Worm (Caenorhabditis elegans) whole organism, late embryonic: Measurements from ENCODE around the gene T26H5.14.

Source experiments
- C08G9.2 ChIP-seq: sonication (generic microtip); optimal IDR thresholded peaks from 2 replicates; lab custom pipeline; 2016; ENCODE audit warnings: mild to moderate bottlenecking, missing genetic modification characterization, moderate library complexity, missing compliant biosample characterization
- F13H6.1 ChIP-seq: sonication (generic microtip); optimal IDR thresholded peaks from 2 replicates; lab custom pipeline; 2016; ENCODE audit warnings: missing genetic modification characterization, missing compliant biosample characterization
- K02D7.2 ChIP-seq: sonication (generic microtip); optimal IDR thresholded peaks from 2 replicates; lab custom pipeline; 2017; ENCODE audit warnings: mild to moderate bottlenecking, missing genetic modification characterization, missing compliant biosample characterization
- T23F11.4 ChIP-seq: fragments of 200-800 bp; sonication (Bioruptor generic); optimal IDR thresholded peaks from 2 replicates; lab custom pipeline; 2018; ENCODE audit warnings: mild to moderate bottlenecking, missing genetic modification characterization, missing compliant biosample characterization
- Y22D7AL.16 ChIP-seq: sonication (generic microtip); optimal IDR thresholded peaks from 2 replicates; lab custom pipeline; 2016; ENCODE audit warnings: missing genetic modification characterization, missing compliant biosample characterization
- ahr-1 ChIP-seq: sonication (generic microtip); optimal IDR thresholded peaks from 2 replicates; lab custom pipeline; 2016; ENCODE audit warnings: missing genetic modification characterization, missing compliant biosample characterization
- ceh-14 ChIP-seq: sonication (generic microtip); optimal IDR thresholded peaks from 2 replicates; lab custom pipeline; 2016; ENCODE audit warnings: missing genotype, missing genetic modification characterization, missing compliant biosample characterization
- ceh-18 ChIP-seq: sonication (generic microtip); optimal IDR thresholded peaks from 2 replicates; lab custom pipeline; 2016; ENCODE audit warnings: missing genetic modification characterization, missing compliant biosample characterization
- ceh-19 ChIP-seq: fragments of 200-800 bp; sonication (Bioruptor generic); optimal IDR thresholded peaks from 2 replicates; lab custom pipeline; 2018; ENCODE audit warnings: mild to moderate bottlenecking, missing genetic modification characterization, missing compliant biosample characterization
- ceh-2 ChIP-seq: sonication (generic microtip); optimal IDR thresholded peaks from 2 replicates; lab custom pipeline; 2016; ENCODE audit warnings: missing genotype, missing genetic modification characterization, missing compliant biosample characterization
- ceh-24 ChIP-seq: sonication (generic microtip); optimal IDR thresholded peaks from 2 replicates; lab custom pipeline; 2016; ENCODE audit warnings: mild to moderate bottlenecking, missing genetic modification characterization, missing compliant biosample characterization
- ceh-30 ChIP-seq: fragments of 150-350 bp; optimal IDR thresholded peaks from 2 replicates; lab custom pipeline; 2014; ENCODE audit warnings: missing biosample characterization, missing genetic modification characterization
- ceh-34 ChIP-seq: sonication (generic microtip); optimal IDR thresholded peaks from 2 replicates; lab custom pipeline; 2016; ENCODE audit warnings: mild to moderate bottlenecking, missing genetic modification characterization, missing compliant biosample characterization
- ceh-48 ChIP-seq: sonication (generic microtip); optimal IDR thresholded peaks from 2 replicates; lab custom pipeline; 2016; ENCODE audit warnings: missing genetic modification characterization, inconsistent platforms, missing compliant biosample characterization
- ceh-6 ChIP-seq: fragments of 200-800 bp; sonication (Bioruptor generic); optimal IDR thresholded peaks from 2 replicates; lab custom pipeline; 2018; ENCODE audit warnings: mild to moderate bottlenecking, missing genetic modification characterization, missing compliant biosample characterization
- che-1 ChIP-seq: sonication (generic microtip); optimal IDR thresholded peaks from 2 replicates; lab custom pipeline; 2016; ENCODE audit warnings: mild to moderate bottlenecking, missing genetic modification characterization, missing compliant biosample characterization
- dmd-4 ChIP-seq: sonication (generic microtip); optimal IDR thresholded peaks from 2 replicates; lab custom pipeline; 2016; ENCODE audit warnings: borderline replicate concordance, missing genetic modification characterization, missing compliant biosample characterization
- elt-2 ChIP-seq: sonication (generic microtip); optimal IDR thresholded peaks from 2 replicates; lab custom pipeline; 2016; ENCODE audit warnings: missing genetic modification reagents, missing genetic modification characterization, missing compliant biosample characterization
- fkh-6 ChIP-seq: sonication (generic microtip); optimal IDR thresholded peaks from 2 replicates; lab custom pipeline; 2016; ENCODE audit warnings: missing genetic modification characterization, missing compliant biosample characterization
- hlh-13 ChIP-seq: fragments of 200-800 bp; sonication (Bioruptor generic); optimal IDR thresholded peaks from 2 replicates; lab custom pipeline; 2018; ENCODE audit warnings: mild to moderate bottlenecking, missing genetic modification characterization, missing compliant biosample characterization
- hlh-8 ChIP-seq: sonication (generic microtip); optimal IDR thresholded peaks from 2 replicates; lab custom pipeline; 2016; ENCODE audit warnings: missing genotype, missing genetic modification characterization, missing compliant biosample characterization
- lim-6 ChIP-seq: sonication (generic microtip); optimal IDR thresholded peaks from 2 replicates; lab custom pipeline; 2016; ENCODE audit warnings: missing genetic modification characterization, missing compliant biosample characterization
- lin-11 ChIP-seq: fragments of 200-800 bp; sonication (Bioruptor generic); optimal IDR thresholded peaks from 2 replicates; lab custom pipeline; 2018; ENCODE audit warnings: mild to moderate bottlenecking, missing genetic modification characterization, missing compliant biosample characterization
- mec-3 ChIP-seq: sonication (generic microtip); optimal IDR thresholded peaks from 2 replicates; lab custom pipeline; 2016; ENCODE audit warnings: borderline replicate concordance, missing genetic modification characterization, missing compliant biosample characterization
- nhr-232 ChIP-seq: sonication (generic microtip); optimal IDR thresholded peaks from 2 replicates; lab custom pipeline; 2016; ENCODE audit warnings: missing genetic modification characterization, missing compliant biosample characterization
- odd-2 ChIP-seq: sonication (generic microtip); optimal IDR thresholded peaks from 2 replicates; lab custom pipeline; 2017; ENCODE audit warnings: antibody characterized with exemption, mild to moderate bottlenecking, missing genetic modification characterization, missing compliant biosample characterization
- pat-9 ChIP-seq: fragments of 200-800 bp; sonication (Bioruptor generic); optimal IDR thresholded peaks from 2 replicates; lab custom pipeline; 2018; ENCODE audit warnings: mild to moderate bottlenecking, missing genetic modification characterization, moderate library complexity, missing compliant biosample characterization
- pha-2 ChIP-seq: sonication (generic microtip); optimal IDR thresholded peaks from 2 replicates; lab custom pipeline; 2017; ENCODE audit warnings: mild to moderate bottlenecking, missing genetic modification characterization, missing compliant biosample characterization
- pros-1 ChIP-seq: fragments of 150-350 bp; optimal IDR thresholded peaks from 2 replicates; lab custom pipeline; 2014; ENCODE audit warnings: missing biosample characterization, missing genetic modification reagents, missing genetic modification characterization
- sdc-2 ChIP-seq: sonication (generic microtip); optimal IDR thresholded peaks from 2 replicates; lab custom pipeline; 2016; ENCODE audit warnings: missing genotype, missing genetic modification characterization, missing compliant biosample characterization
- syd-9 ChIP-seq: sonication (generic microtip); optimal IDR thresholded peaks from 2 replicates; lab custom pipeline; 2016; ENCODE audit warnings: mild to moderate bottlenecking, missing genetic modification characterization, moderate library complexity, missing compliant biosample characterization
- tbx-7 ChIP-seq: sonication (generic microtip); optimal IDR thresholded peaks from 2 replicates; lab custom pipeline; 2016; ENCODE audit warnings: missing genotype, missing genetic modification characterization, missing compliant biosample characterization
- unc-42 ChIP-seq: sonication (generic microtip); optimal IDR thresholded peaks from 2 replicates; lab custom pipeline; 2016; ENCODE audit warnings: missing genotype, missing genetic modification characterization, missing compliant biosample characterization
- unc-55 ChIP-seq: sonication (generic microtip); optimal IDR thresholded peaks from 2 replicates; lab custom pipeline; 2017; ENCODE audit warnings: missing biosample characterization, missing genetic modification reagents, missing genetic modification characterization
- unc-86 ChIP-seq: sonication (generic microtip); optimal IDR thresholded peaks from 2 replicates; lab custom pipeline; 2016; ENCODE audit warnings: missing genetic modification characterization, missing compliant biosample characterization
- ztf-16 ChIP-seq: sonication (generic microtip); optimal IDR thresholded peaks from 2 replicates; lab custom pipeline; 2017; ENCODE audit warnings: missing genetic modification characterization, missing compliant biosample characterization

The T26H5.14 gene

DNA sequence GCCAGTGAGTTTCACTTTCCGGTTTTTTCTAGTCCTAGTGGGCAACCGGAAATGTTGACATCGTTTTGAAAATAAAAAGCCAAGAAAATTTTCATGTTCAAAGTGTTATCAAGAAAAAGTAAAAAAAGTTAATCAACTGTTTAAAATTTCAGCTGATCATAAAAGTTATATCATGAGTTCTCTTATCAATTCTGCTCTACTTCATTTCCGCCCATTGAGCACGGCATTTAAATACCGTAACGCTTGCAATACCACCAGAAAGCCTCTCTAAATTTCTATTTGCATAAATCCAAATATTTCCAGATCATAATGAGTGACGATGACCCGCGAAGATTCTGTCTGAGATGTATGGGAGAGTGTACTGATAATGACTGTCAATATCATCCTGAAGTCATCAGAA, 4.3 kb upstream of the T26H5.14 start, which contains the start of gene T26H5.9:
Gene T26H5.9 (plus strand): TSS at position 302 of the 400 bp plus-strand sequence.
- TF ChIP-seq ceh-19 (no peak), pat-9 (tag; lab: Kevin White, UChicago) (no peak), ztf-16 (no peak), pros-1 (tag; lab: Kevin White, UChicago) (no peak), ceh-2 (no peak), che-1 (tag; lab: Kevin White, UChicago) (no peak), C08G9.2 (no peak), unc-42 (tag; lab: Kevin White, UChicago) (no peak)

DNA sequence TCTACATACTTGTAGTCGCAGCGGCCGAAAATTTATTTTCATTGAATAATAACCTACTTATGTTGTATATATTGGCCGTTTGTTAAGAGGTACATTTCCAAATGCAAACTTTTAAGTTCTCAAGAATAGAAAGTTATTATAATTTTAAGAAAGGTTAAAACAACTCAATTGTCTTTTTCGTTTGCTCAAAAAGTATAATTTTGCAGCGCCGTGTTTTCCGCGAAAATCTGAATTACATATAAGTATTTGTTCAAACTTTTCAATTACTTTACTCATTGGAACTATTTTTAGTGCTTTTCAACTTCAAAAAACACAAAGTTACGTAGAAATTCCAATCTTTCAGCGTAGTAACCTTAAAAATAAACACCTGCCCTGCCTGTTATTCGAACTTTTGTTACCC, 3.5 kb upstream of the T26H5.14 start, which contains the start of gene srh-239:
Gene srh-239 (plus strand): TSS at position 301 of the 400 bp plus-strand sequence.
- no peak for TF ChIP-seq ztf-16
- no peak for TF ChIP-seq Y22D7AL.16 (tag; lab: Kevin White, UChicago)
- no peak for TF ChIP-seq ceh-2

DNA sequence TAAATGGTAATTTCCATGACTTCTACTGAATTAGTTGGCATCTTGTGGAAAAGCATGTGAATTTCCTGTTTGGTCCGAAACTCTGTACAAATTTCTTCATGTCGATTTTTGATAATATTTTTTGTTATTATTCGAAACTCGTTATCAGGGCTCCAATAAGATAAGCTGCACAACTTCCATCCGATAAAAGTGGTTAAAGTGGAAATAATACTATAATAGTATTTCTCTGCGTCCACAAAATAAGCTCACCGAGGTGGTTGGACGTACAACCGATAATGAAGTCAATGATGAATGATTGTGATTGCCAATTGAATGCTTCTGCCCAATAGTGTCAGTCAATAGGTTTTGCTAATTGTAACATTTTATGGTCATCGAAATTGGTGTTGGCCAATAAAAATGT, 557 bp upstream of the T26H5.14 start, which contains the start of gene T26H5.4:
Gene T26H5.4 (minus strand): TSS at position 294 of the 400 bp plus-strand sequence.
- TF ChIP-seq ceh-48 (tag; lab: Kevin White, UChicago) (no peak), elt-2 (tag; lab: Kevin White, UChicago) (peak; percentile 57)

- no peak for TF ChIP-seq unc-55
- no peak for TF ChIP-seq Y22D7AL.16 (tag; lab: Kevin White, UChicago)
- TF ChIP-seq unc-86 (tag; lab: Kevin White, UChicago) = no peak
- TF ChIP-seq ceh-14 (tag; lab: Kevin White, UChicago) = no peak
- TF ChIP-seq ceh-34 (tag; lab: Kevin White, UChicago) = no peak
- TF ChIP-seq odd-2 (tag; lab: Kevin White, UChicago) = no peak
- no peak for TF ChIP-seq K02D7.2 (tag; lab: Kevin White, UChicago)
- no peak for TF ChIP-seq ahr-1 (tag; lab: Kevin White, UChicago)
- TF ChIP-seq mec-3 (tag; lab: Kevin White, UChicago) = no peak
- TF ChIP-seq lin-11 (tag; lab: Kevin White, UChicago) = no peak
- TF ChIP-seq sdc-2 (tag; lab: Kevin White, UChicago) = no peak
- TF ChIP-seq F13H6.1 (tag; lab: Kevin White, UChicago) = no peak
- TF ChIP-seq ceh-6 (GFP tag; lab: Kevin White, UChicago) = no peak
- TF ChIP-seq syd-9 (tag; lab: Kevin White, UChicago) = no peak
- TF ChIP-seq ceh-24 = no peak
- no peak for TF ChIP-seq pha-2 (tag; lab: Kevin White, UChicago)
- no peak for TF ChIP-seq ceh-2
- TF ChIP-seq hlh-8 = no peak
- no peak for TF ChIP-seq tbx-7 (tag; lab: Kevin White, UChicago)
- no peak for TF ChIP-seq T23F11.4 (GFP tag; lab: Kevin White, UChicago)
Measured at ce11 chrV:15451421-15451820, 2.5 kb downstream of the T26H5.14 start, which contains the start of gene srw-33. TSS of gene srw-33 (minus strand) at chrV:15451521.

ce11 chrV:15454322-15454721, 5.4 kb downstream of the T26H5.14 start:
- TF ChIP-seq pros-1 (tag; lab: Kevin White, UChicago) (no peak), ceh-18 (tag; lab: Kevin White, UChicago) (no peak), lim-6 (no peak), fkh-6 (tag; lab: Kevin White, UChicago) (no peak), ceh-30 (no peak), hlh-13 (GFP tag; lab: Kevin White, UChicago) (no peak), ceh-14 (tag; lab: Kevin White, UChicago) (no peak), nhr-232 (tag; lab: Kevin White, UChicago) (no peak), dmd-4 (no peak), ceh-2 (no peak)
